Worm (Caenorhabditis elegans): ENCODE measurements around the gene K02E7.7.
"Not testable (repeated sequence)": the region's sequence is repeated elsewhere in the genome, so short reads cannot be mapped to it uniquely, and the experiment has no call there.

The K02E7.7 gene

ce11 chrII:1056844-1057243 lies 2.0 kb downstream of the K02E7.7 start:
- no peak for TF ChIP-seq nhr-232 (tag; optimal IDR thresholded peaks at IDR 0.05)
- TF ChIP-seq pha-4 (tag; optimal IDR thresholded peaks at IDR 0.05), result no peak
- peak; percentile 94 for TF ChIP-seq elt-2 (tag; optimal IDR thresholded peaks at IDR 0.05)
- TF ChIP-seq ets-4 (tag; optimal IDR thresholded peaks at IDR 0.05), result no peak
- TF ChIP-seq lin-11 (tag; optimal IDR thresholded peaks at IDR 0.05), result no peak

ce11 chrII:1060702-1061101 lies 5.9 kb downstream of the K02E7.7 start, which contains the start of gene btb-10:
Gene btb-10 (minus strand): TSS chrII:1060802.
- not testable (repeated sequence) for TF ChIP-seq gmeb-2, C08G9.2, nhr-11 (tag; optimal IDR thresholded peaks at IDR 0.05)

DNA sequence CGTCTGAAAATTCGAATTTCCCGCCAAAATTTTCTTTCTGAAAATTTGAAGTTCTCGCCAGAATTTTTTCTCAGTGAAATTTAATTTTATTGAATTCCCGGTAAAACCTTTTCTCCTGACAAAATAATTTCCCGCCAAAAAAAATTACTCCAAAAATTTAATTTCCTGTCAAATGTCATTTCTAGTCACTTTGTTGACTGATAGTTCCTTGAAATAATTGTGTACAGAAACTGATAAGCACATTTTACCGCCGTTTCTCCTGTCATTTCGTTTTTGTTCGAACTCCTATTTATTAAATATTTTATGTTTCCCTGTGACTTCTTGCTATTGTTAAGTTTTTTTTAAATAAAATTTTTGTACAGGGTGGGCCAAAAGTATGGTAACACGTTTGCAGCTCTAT lies 9.1 kb downstream of the K02E7.7 start:
- no peak for TF ChIP-seq ahr-1 (tag; optimal IDR thresholded peaks at IDR 0.05)

DNA sequence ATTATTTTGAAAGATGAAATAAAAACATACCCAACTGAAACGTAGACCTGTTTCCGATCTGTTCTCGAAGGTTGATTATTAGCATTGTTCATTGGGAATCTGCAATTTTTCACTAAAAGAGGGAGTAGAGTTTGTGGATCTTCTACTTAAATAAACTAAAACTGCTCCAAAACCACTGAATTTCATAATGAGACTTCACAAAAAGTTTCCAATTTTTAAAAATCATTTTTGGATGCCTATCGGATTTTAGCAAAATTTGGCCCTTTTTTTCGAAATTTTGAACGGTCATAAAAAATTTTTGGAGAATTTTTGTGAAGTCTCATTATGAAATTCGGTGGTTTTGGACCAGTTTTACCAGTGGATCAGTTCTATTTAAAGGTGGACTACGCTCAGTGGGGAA lies 12.1 kb downstream of the K02E7.7 start, which contains the start of gene K02E7.10:
TSS of gene K02E7.10 (minus strand) at position 101 of the 400 bp plus-strand sequence.
- TF ChIP-seq fax-1 (tag; optimal IDR thresholded peaks at IDR 0.05), result no peak
- no peak for TF ChIP-seq hlh-30 (tag; optimal IDR thresholded peaks at IDR 0.05; ENCODE audit: insufficient read depth)
- TF ChIP-seq ceh-9 (tag; optimal IDR thresholded peaks at IDR 0.05), result no peak
- TF ChIP-seq ets-4 (tag; optimal IDR thresholded peaks at IDR 0.05), result no peak

DNA sequence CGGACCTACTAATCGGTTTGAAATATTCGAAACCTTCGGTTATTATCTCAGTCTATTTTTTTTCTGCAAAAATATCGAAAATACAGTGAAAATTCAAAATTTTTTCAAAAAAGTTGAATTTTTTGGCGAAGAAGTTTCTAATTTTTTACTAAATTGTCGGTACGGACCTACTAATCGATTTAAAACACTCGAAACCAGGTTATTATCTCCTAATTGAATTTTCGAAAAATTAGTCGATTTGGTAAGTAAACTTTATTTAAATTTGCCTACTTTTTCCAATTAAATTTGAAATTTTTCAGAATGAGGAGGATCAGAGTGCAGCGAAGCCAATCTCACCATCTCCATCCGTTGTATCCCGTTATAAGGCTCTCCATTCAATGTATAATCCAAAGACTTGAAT lies 16.1 kb downstream of the K02E7.7 start, which contains the start of gene K02E7.12:
TSS of gene K02E7.12 (plus strand) at position 301 of the 400 bp plus-strand sequence.
- no peak for TF ChIP-seq K02D7.2 (tag; optimal IDR thresholded peaks at IDR 0.05)
- no peak for TF ChIP-seq hlh-15 (tag; optimal IDR thresholded peaks at IDR 0.05)
- no peak for TF ChIP-seq T23F11.4 (GFP tag; optimal IDR thresholded peaks at IDR 0.05)
- TF ChIP-seq dmd-4 (tag; optimal IDR thresholded peaks at IDR 0.05; ENCODE audit: borderline replicate concordance), result no peak
- no peak for TF ChIP-seq sdc-2 (tag; optimal IDR thresholded peaks at IDR 0.05)
- TF ChIP-seq ceh-45 (GFP tag; IDR thresholded peaks at IDR 0.05), result no peak
- no peak for TF ChIP-seq pqm-1 (tag; optimal IDR thresholded peaks at IDR 0.05)
- no peak for TF ChIP-seq ceh-24 (tag; optimal IDR thresholded peaks at IDR 0.05)
- TF ChIP-seq lim-6 (tag; optimal IDR thresholded peaks at IDR 0.05), result no peak
- no peak for TF ChIP-seq dve-1 (tag; optimal IDR thresholded peaks at IDR 0.05)
- no peak for TF ChIP-seq ceh-2 (tag; optimal IDR thresholded peaks at IDR 0.05)
- TF ChIP-seq C38D4.7 (GFP tag; optimal IDR thresholded peaks at IDR 0.05), result no peak
- TF ChIP-seq ceh-14 (tag; optimal IDR thresholded peaks at IDR 0.05), result no peak
- TF ChIP-seq unc-3 (GFP tag; conservative IDR thresholded peaks at IDR 0.05), result no peak
- TF ChIP-seq unc-3 (tag; optimal IDR thresholded peaks at IDR 0.05), result no peak
- TF ChIP-seq ceh-30 (tag; optimal IDR thresholded peaks at IDR 0.05), result no peak

DNA sequence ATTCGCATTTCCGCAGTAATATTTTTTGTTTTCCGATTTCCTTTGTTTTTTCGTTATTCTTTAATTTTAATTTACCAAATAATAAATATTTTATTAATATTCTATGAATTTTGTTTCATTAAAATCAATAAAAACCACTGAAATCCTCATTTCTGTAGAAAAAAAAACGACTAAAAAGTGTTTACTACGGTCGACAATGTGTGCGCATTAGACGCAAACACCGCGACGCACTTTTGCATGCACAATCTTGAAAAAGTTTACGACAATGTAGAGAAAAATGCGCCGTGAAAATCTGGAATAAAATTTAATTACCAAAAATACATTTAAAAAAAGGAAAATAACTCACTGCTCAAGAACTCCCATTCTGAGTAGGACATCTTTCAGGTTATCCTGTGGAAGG lies 16.6 kb downstream of the K02E7.7 start:
- no peak for TF ChIP-seq tbx-2 (tag; optimal IDR thresholded peaks at IDR 0.05)
- TF ChIP-seq rnt-1 (tag; optimal IDR thresholded peaks at IDR 0.05), result no peak

- TF ChIP-seq dve-1 (tag; optimal IDR thresholded peaks at IDR 0.05) (no peak), ceh-6 (GFP tag; optimal IDR thresholded peaks at IDR 0.05) (no peak), eyg-1 (tag; optimal IDR thresholded peaks at IDR 0.05) (no peak), zip-5 (tag; optimal IDR thresholded peaks at IDR 0.05) (no peak)
Observed at ce11 chrII:1072106-1072505, 17.3 kb downstream of the K02E7.7 start, which contains the start of gene K02E7.4. Gene K02E7.4 (plus strand): TSS chrII:1072406.

Measured in whole organism, late embryonic.